Fruit fly (Drosophila melanogaster) whole organism, embryonic: ENCODE measurements around the gene Gcn5.
A peak's percentile ranks its signal among the peaks of the same experiment; 100 is the strongest.

Experiments
- Abd-B ChIP-seq: fragments of 200-800 bp; sonication (Bioruptor generic); optimal IDR thresholded peaks from 2 replicates; lab custom pipeline; 2018; ENCODE audit warnings: missing biosample characterization, mild to moderate bottlenecking, missing genetic modification characterization, moderate library complexity
- Awh ChIP-seq: fragments of 200-800 bp; sonication (Bioruptor generic); IDR thresholded peaks from 2 replicates; pipeline ENCODE4, ENCODE4 v1.3.6; 2022; ENCODE audit warnings: missing biosample characterization, missing genetic modification characterization
- CG10274 ChIP-seq: fragments of 200-800 bp; sonication (Bioruptor generic); optimal IDR thresholded peaks from 3 replicates; lab custom pipeline; 2017; ENCODE audit warnings: missing biosample characterization, mild to moderate bottlenecking, missing genetic modification characterization
- CG10366 ChIP-seq: fragments of 200-800 bp; sonication (Bioruptor generic); IDR thresholded peaks from 2 replicates; pipeline ENCODE4 v1.3.6; 2022; ENCODE audit warnings: missing biosample characterization, missing genetic modification characterization
- CG10462 ChIP-seq: fragments of 200-800 bp; sonication (Bioruptor generic); optimal IDR thresholded peaks from 2 replicates; lab custom pipeline; 2016; ENCODE audit warnings: missing biosample characterization, missing genetic modification characterization
- CG10543 ChIP-seq: fragments of 200-800 bp; sonication (Bioruptor generic); optimal IDR thresholded peaks from 3 replicates; lab custom pipeline; 2017; ENCODE audit warnings: missing biosample characterization, mild to moderate bottlenecking, missing genetic modification characterization, moderate library complexity
- CG1233 ChIP-seq: fragments of 200-800 bp; sonication (Bioruptor generic); optimal IDR thresholded peaks from 4 replicates; lab custom pipeline; 2018; ENCODE audit warnings: missing biosample characterization, mild to moderate bottlenecking, missing genetic modification characterization
- CG14050 ChIP-seq: fragments of 200-800 bp; sonication (Bioruptor generic); IDR thresholded peaks from 3 replicates; pipeline ENCODE4 v1.3.6; 2022; ENCODE audit warnings: missing biosample characterization, missing genetic modification characterization
- CG1647 ChIP-seq: fragments of 200-800 bp; sonication (Bioruptor generic); optimal IDR thresholded peaks from 3 replicates; lab custom pipeline; 2016; ENCODE audit warnings: missing biosample characterization, missing genetic modification characterization
- CG1832 ChIP-seq: fragments of 200-800 bp; sonication (Bioruptor generic); optimal IDR thresholded peaks from 2 replicates; lab custom pipeline; 2017; ENCODE audit warnings: missing biosample characterization, mild to moderate bottlenecking, missing genetic modification characterization, inconsistent platforms
- CG18764 ChIP-seq: fragments of 200-800 bp; sonication (Bioruptor generic); optimal IDR thresholded peaks from 3 replicates; lab custom pipeline; 2016; ENCODE audit warnings: missing biosample characterization, missing genetic modification characterization
- CG30403 ChIP-seq: fragments of 200-800 bp; sonication (Bioruptor generic); optimal IDR thresholded peaks from 3 replicates; lab custom pipeline; 2016; ENCODE audit warnings: missing biosample characterization, missing genetic modification characterization
- CG31441 ChIP-seq: fragments of 200-800 bp; sonication (Bioruptor generic); IDR thresholded peaks from 2 replicates; pipeline ENCODE4 v1.3.6; 2022; ENCODE audit warnings: missing biosample characterization, missing genetic modification characterization
- CG3407 ChIP-seq: fragments of 200-800 bp; sonication (Bioruptor generic); optimal IDR thresholded peaks from 2 replicates; lab custom pipeline; 2018; ENCODE audit warnings: missing biosample characterization, mild to moderate bottlenecking, missing genetic modification characterization
- CG34422 ChIP-seq: fragments of 200-800 bp; sonication (Bioruptor generic); IDR thresholded peaks from 3 replicates; pipeline ENCODE4 v1.3.6; 2022; ENCODE audit warnings: missing biosample characterization, missing genetic modification characterization
- CG6254 ChIP-seq: fragments of 200-800 bp; sonication (Bioruptor generic); optimal IDR thresholded peaks from 3 replicates; lab custom pipeline; 2017; ENCODE audit warnings: mild to moderate bottlenecking, missing biosample characterization, missing genetic modification reagents, missing genetic modification characterization
- CG7271 ChIP-seq: fragments of 200-800 bp; sonication (Bioruptor generic); optimal IDR thresholded peaks from 2 replicates; lab custom pipeline; 2018; ENCODE audit warnings: missing biosample characterization, mild to moderate bottlenecking, missing genetic modification characterization, moderate library complexity
- CG7372 ChIP-seq: fragments of 200-800 bp; sonication (Bioruptor generic); IDR thresholded peaks from 2 replicates; pipeline ENCODE4 v1.3.6; 2022; ENCODE audit warnings: missing biosample characterization, missing genetic modification characterization
- CG7987 ChIP-seq: fragments of 200-800 bp; sonication (Bioruptor generic); optimal IDR thresholded peaks from 2 replicates; lab custom pipeline; 2018; ENCODE audit warnings: missing biosample characterization, mild to moderate bottlenecking, missing genetic modification characterization, moderate library complexity
- CG8281 ChIP-seq: fragments of 200-800 bp; sonication (Bioruptor generic); optimal IDR thresholded peaks from 2 replicates; lab custom pipeline; 2018; ENCODE audit warnings: missing biosample characterization, mild to moderate bottlenecking, missing genetic modification characterization, moderate library complexity
- Dref ChIP-seq: fragments of 200-800 bp; sonication (Bioruptor generic); IDR thresholded peaks from 2 replicates; pipeline ENCODE4 v1.3.6; 2022; ENCODE audit warnings: missing biosample characterization, missing genetic modification characterization
- E2f2 ChIP-seq: fragments of 200-800 bp; sonication (Bioruptor generic); IDR thresholded peaks from 2 replicates; pipeline ENCODE4 v1.3.6; 2022; ENCODE audit warnings: missing biosample characterization, missing genetic modification characterization
- Eip74EF ChIP-seq, 2 experiments: fragments of 200-800 bp in 1 of 2; fragments of >200 bp in 1 of 2; sonication (Bioruptor generic) in 1 of 2; optimal IDR thresholded peaks; 2 replicates each; lab custom pipeline; 2017 to 2019; ENCODE audit warnings: missing biosample characterization in 2 of 2, missing genetic modification characterization in 2 of 2, mild to moderate bottlenecking in 1 of 2, moderate library complexity in 1 of 2
- H15 ChIP-seq: fragments of 200-800 bp; sonication (Bioruptor generic); IDR thresholded peaks from 3 replicates; pipeline ENCODE4 v1.3.6; 2022; ENCODE audit warnings: missing biosample characterization, missing genetic modification characterization
- HLHmδ ChIP-seq: fragments of 200-800 bp; sonication (Bioruptor generic); optimal IDR thresholded peaks from 2 replicates; lab custom pipeline; 2018; ENCODE audit warnings: missing biosample characterization, mild to moderate bottlenecking, missing genetic modification characterization, moderate library complexity
- Hr51 ChIP-seq, 2 experiments: fragments of 200-800 bp; sonication (Bioruptor generic); optimal IDR thresholded peaks; 2 replicates in 1 of 2; 3 replicates in 1 of 2; lab custom pipeline; 2016 to 2018; ENCODE audit warnings: missing biosample characterization in 2 of 2, missing genetic modification characterization in 2 of 2, mild to moderate bottlenecking in 1 of 2, moderate library complexity in 1 of 2
- Lim3 ChIP-seq: fragments of 200-800 bp; sonication (Bioruptor generic); IDR thresholded peaks from 2 replicates; pipeline ENCODE4 v1.3.6; 2022; ENCODE audit warnings: missing biosample characterization, missing genetic modification characterization
- Mrtf ChIP-seq: fragments of 200-800 bp; sonication (Bioruptor generic); IDR thresholded peaks from 3 replicates; pipeline ENCODE4 v1.3.6; 2022; ENCODE audit warnings: missing biosample characterization, missing genetic modification characterization
- Myb ChIP-seq: fragments of 200-800 bp; sonication (Bioruptor generic); optimal IDR thresholded peaks from 2 replicates; lab custom pipeline; 2016; ENCODE audit warnings: missing biosample characterization, missing genetic modification characterization
- Opbp ChIP-seq: fragments of 200-800 bp; sonication (Bioruptor generic); IDR thresholded peaks from 3 replicates; pipeline ENCODE4 v1.3.6; 2022; ENCODE audit warnings: missing biosample characterization, missing genetic modification characterization; ENCODE audit not compliant: partially characterized antibody
- PHDP ChIP-seq: fragments of 200-800 bp; sonication (Bioruptor generic); optimal IDR thresholded peaks from 3 replicates; lab custom pipeline; 2018; ENCODE audit warnings: missing biosample characterization, mild to moderate bottlenecking, missing genetic modification characterization, moderate library complexity
- btn ChIP-seq: fragments of 200-800 bp; sonication (Bioruptor generic); optimal IDR thresholded peaks from 2 replicates; lab custom pipeline; 2016; ENCODE audit warnings: missing biosample characterization, missing genetic modification characterization
- dysf ChIP-seq: fragments of 200-800 bp; sonication (Bioruptor generic); IDR thresholded peaks from 3 replicates; pipeline ENCODE4 v1.3.6; 2022; ENCODE audit warnings: missing biosample characterization, missing genetic modification characterization
- fd3F ChIP-seq: fragments of 200-800 bp; sonication (Bioruptor generic); optimal IDR thresholded peaks from 2 replicates; lab custom pipeline; 2018; ENCODE audit warnings: missing biosample characterization, mild to moderate bottlenecking, missing genetic modification characterization, moderate library complexity
- gem ChIP-seq: fragments of 200-800 bp; sonication (Bioruptor generic); optimal IDR thresholded peaks from 2 replicates; lab custom pipeline; 2019; ENCODE audit warnings: missing biosample characterization, mild to moderate bottlenecking, missing genetic modification characterization, moderate library complexity
- gfzf ChIP-seq: fragments of 200-800 bp; sonication (Bioruptor generic); optimal IDR thresholded peaks from 2 replicates; lab custom pipeline; 2016; ENCODE audit warnings: missing biosample characterization, mild to moderate bottlenecking, missing genetic modification characterization, moderate library complexity
- kni ChIP-seq: fragments of 200-800 bp; sonication (Bioruptor generic); optimal IDR thresholded peaks from 3 replicates; lab custom pipeline; 2017; ENCODE audit warnings: mild to moderate bottlenecking, missing biosample characterization, missing genetic modification reagents, missing genetic modification characterization
- peb ChIP-seq: fragments of 200-800 bp; sonication (Bioruptor generic); IDR thresholded peaks from 2 replicates; pipeline ENCODE4 v1.3.6; 2022; ENCODE audit warnings: missing biosample characterization, missing genetic modification characterization
- pros ChIP-seq: fragments of 200-800 bp; sonication (Bioruptor generic); optimal IDR thresholded peaks from 3 replicates; lab custom pipeline; 2019; ENCODE audit warnings: missing biosample characterization, mild to moderate bottlenecking, missing genetic modification characterization, moderate library complexity
- row ChIP-seq: fragments of 200-800 bp; sonication (Bioruptor generic); IDR thresholded peaks from 3 replicates; pipeline ENCODE4 v1.3.6; 2022; ENCODE audit warnings: missing biosample characterization, missing genetic modification characterization
- sens-2 ChIP-seq: fragments of 200-800 bp; sonication (Bioruptor generic); IDR thresholded peaks from 2 replicates; pipeline ENCODE4 v1.3.6; 2022; ENCODE audit warnings: missing biosample characterization, missing genetic modification characterization
- sob ChIP-seq: fragments of 200-800 bp; sonication (Bioruptor generic); IDR thresholded peaks from 2 replicates; pipeline ENCODE4 v1.3.6; 2022; ENCODE audit warnings: missing biosample characterization, missing genetic modification characterization
- sqz ChIP-seq: fragments of 200-800 bp; sonication (Bioruptor generic); optimal IDR thresholded peaks from 3 replicates; lab custom pipeline; 2018; ENCODE audit warnings: missing biosample characterization, mild to moderate bottlenecking, missing genetic modification characterization
- ssp ChIP-seq: fragments of 200-800 bp; sonication (Bioruptor generic); IDR thresholded peaks from 2 replicates; pipeline ENCODE4 v1.3.6; 2022; ENCODE audit warnings: missing biosample characterization, missing genetic modification characterization
- tio ChIP-seq: fragments of 200-800 bp; sonication (Bioruptor generic); optimal IDR thresholded peaks from 2 replicates; lab custom pipeline; 2017; ENCODE audit warnings: missing biosample characterization, missing genetic modification characterization, inconsistent platforms
- toy ChIP-seq: fragments of 200-800 bp; sonication (Bioruptor generic); IDR thresholded peaks from 2 replicates; pipeline ENCODE4 v1.3.6; 2022; ENCODE audit warnings: missing biosample characterization, missing genetic modification characterization
- ttk ChIP-seq: fragments of 200-800 bp; sonication (Bioruptor generic); IDR thresholded peaks from 2 replicates; pipeline ENCODE4 v2.1.2; 2022; ENCODE audit warnings: missing biosample characterization, missing genetic modification characterization
- vnd ChIP-seq: fragments of 200-800 bp; sonication (Bioruptor generic); IDR thresholded peaks from 3 replicates; pipeline ENCODE4 v1.3.6; 2022; ENCODE audit warnings: missing biosample characterization, missing genetic modification characterization; ENCODE audit not compliant: partially characterized antibody
- wek ChIP-seq: fragments of 200-800 bp; sonication (Bioruptor generic); optimal IDR thresholded peaks from 3 replicates; lab custom pipeline; 2018; ENCODE audit warnings: missing biosample characterization, mild to moderate bottlenecking, missing genetic modification characterization, moderate library complexity
- wor ChIP-seq: fragments of 200-800 bp; sonication (Bioruptor generic); IDR thresholded peaks from 2 replicates; pipeline ENCODE4 v1.3.6; 2022; ENCODE audit warnings: missing biosample characterization, missing genetic modification characterization

Gcn5 gene

DNA sequence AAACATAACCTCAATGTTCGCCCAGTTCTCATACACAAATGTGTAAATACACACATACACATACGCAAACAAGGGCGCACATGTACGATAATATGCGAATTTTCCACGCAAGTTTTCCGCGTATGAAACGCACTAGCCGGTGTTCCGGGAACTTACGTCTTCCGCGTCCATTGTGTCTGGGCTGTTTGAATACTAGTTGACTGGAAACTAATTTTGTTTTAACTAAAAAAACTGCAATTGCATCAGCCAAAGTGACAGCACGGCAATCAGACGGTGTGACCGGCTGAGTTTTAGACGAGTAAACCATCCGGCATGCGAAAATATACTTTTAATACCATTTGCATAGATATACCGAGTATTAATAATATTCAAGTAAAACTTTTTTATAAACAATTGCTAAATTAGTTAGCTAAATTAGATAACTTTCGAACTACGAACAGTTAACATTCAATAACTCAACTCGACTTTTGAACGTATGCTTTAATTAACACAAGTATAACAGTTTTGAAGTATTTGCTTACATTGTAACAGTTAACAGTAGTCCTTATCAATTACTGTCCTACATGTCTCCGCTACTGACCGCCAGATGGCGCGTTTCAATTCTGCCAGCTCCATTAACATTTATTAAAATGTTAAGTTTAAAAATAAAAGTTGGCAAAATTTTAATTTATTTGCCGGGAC is 2.8 kb upstream of the Gcn5 start, which contains the start of gene eIF2beta (continued):
- TF ChIP-seq fd3F (no peak), pros (GFP tag; lab: Kevin White, UChicago) (no peak), sob (GFP tag; lab: Robert Waterston, UW) (no peak), Hr51 (GFP tag; optimal IDR thresholded peaks at IDR 0.05; lab: Kevin White, UChicago) (peak in 1 of 2 experiments; percentile 38), CG1832 (GFP tag; lab: Kevin White, UChicago) (no peak), Opbp (GFP tag; lab: Robert Waterston, UW) (no peak), CG34422 (GFP tag; lab: Robert Waterston, UW) (peak; percentile 85; the same call in 1 of the 3 replicates), CG1647 (GFP tag; lab: Kevin White, UChicago) (no peak), CG10274 (GFP tag; lab: Kevin White, UChicago) (no peak), E2f2 (GFP tag; lab: Robert Waterston, UW) (peak; percentile 20; the same call in 1 of the 2 replicates), wek (GFP tag; lab: Kevin White, UChicago) (peak; percentile 2), CG10462 (GFP tag; lab: Kevin White, UChicago) (no peak), row (GFP tag; lab: Robert Waterston, UW) (no peak), tio (GFP tag; lab: Kevin White, UChicago) (no peak), Dref (GFP tag; lab: Robert Waterston, UW) (no peak), vnd (GFP tag; lab: Robert Waterston, UW) (no peak), CG14050 (GFP tag; lab: Robert Waterston, UW) (no peak; the same call in 2 of the 3 replicates), CG10366 (GFP tag; lab: Robert Waterston, UW) (no peak), Lim3 (GFP tag; lab: Robert Waterston, UW) (no peak), btn (no peak), CG7987 (GFP tag; lab: Kevin White, UChicago) (peak; percentile 76), CG1233 (GFP tag; lab: Kevin White, UChicago) (peak; percentile 48), toy (GFP tag; lab: Robert Waterston, UW) (no peak), CG3407 (GFP tag; lab: Kevin White, UChicago) (no peak), CG6254 (GFP tag; lab: Kevin White, UChicago) (peak; percentile 80), ttk (GFP tag; lab: Robert Waterston, UW) (no peak), Mrtf (no peak), sqz (GFP tag; lab: Kevin White, UChicago) (peak; percentile 51), sens-2 (GFP tag; lab: Robert Waterston, UW) (no peak), gfzf (peak; percentile 78), ssp (GFP tag; lab: Robert Waterston, UW) (no peak), CG30403 (GFP tag; lab: Kevin White, UChicago) (no peak), CG8281 (no peak), Eip74EF (GFP tag; optimal IDR thresholded peaks at IDR 0.05; lab: Kevin White, UChicago) (no peak), H15 (no peak), CG31441 (GFP tag; lab: Robert Waterston, UW) (no peak), Abd-B (GFP tag; lab: Kevin White, UChicago) (no peak), Awh (no peak), wor (no peak), peb (GFP tag; lab: Robert Waterston, UW) (no peak), PHDP (tag; lab: Kevin White, UChicago) (peak; percentile 45), CG7271 (no peak), kni (GFP tag; lab: Kevin White, UChicago) (peak; percentile 79), dysf (GFP tag; lab: Robert Waterston, UW) (no peak; the same call in 2 of the 3 replicates), gem (no peak), CG18764 (GFP tag; lab: Kevin White, UChicago) (peak; percentile 15), CG10543 (GFP tag; lab: Kevin White, UChicago) (peak; percentile 27), HLHmδ (GFP tag; lab: Kevin White, UChicago) (peak; percentile 57), Myb (GFP tag; lab: Kevin White, UChicago) (no peak), CG7372 (no peak)
